Fruit fly (Drosophila melanogaster) whole organism: ENCODE data around the gene CG4020.

Experiments
- EcR ChIP-seq, 2 experiments: fragments of >200 bp; optimal IDR thresholded peaks; 2 replicates each; lab custom pipeline; 2017; ENCODE audit warnings: missing biosample characterization in 2 of 2, missing genetic modification characterization in 2 of 2, missing genetic modification reagents in 2 of 2
- pan ChIP-seq: fragments of >200 bp; optimal IDR thresholded peaks from 2 replicates; lab custom pipeline; 2017
- psq ChIP-seq: fragments of >200 bp; optimal IDR thresholded peaks from 2 replicates; lab custom pipeline; 2017
- usp ChIP-seq: fragments of >200 bp; optimal IDR thresholded peaks from 2 replicates; lab custom pipeline; 2017; ENCODE audit warnings: missing biosample characterization, missing genetic modification characterization, mixed read lengths

dm6 chrX:5865051-5865450, 40.5 kb upstream of the CG4020 start, which contains the start of gene CG43137:
- TF ChIP-seq psq (lab: Kevin White, UChicago) (no peak), usp (GFP tag; lab: Kevin White, UChicago) (no peak), pan (lab: Kevin White, UChicago) (no peak), EcR (GFP tag; optimal IDR thresholded peaks at IDR 0.05; lab: Kevin White, UChicago) (no peak)
